Worm (Caenorhabditis elegans): ENCODE data around the gene gldi-8.

DNA sequence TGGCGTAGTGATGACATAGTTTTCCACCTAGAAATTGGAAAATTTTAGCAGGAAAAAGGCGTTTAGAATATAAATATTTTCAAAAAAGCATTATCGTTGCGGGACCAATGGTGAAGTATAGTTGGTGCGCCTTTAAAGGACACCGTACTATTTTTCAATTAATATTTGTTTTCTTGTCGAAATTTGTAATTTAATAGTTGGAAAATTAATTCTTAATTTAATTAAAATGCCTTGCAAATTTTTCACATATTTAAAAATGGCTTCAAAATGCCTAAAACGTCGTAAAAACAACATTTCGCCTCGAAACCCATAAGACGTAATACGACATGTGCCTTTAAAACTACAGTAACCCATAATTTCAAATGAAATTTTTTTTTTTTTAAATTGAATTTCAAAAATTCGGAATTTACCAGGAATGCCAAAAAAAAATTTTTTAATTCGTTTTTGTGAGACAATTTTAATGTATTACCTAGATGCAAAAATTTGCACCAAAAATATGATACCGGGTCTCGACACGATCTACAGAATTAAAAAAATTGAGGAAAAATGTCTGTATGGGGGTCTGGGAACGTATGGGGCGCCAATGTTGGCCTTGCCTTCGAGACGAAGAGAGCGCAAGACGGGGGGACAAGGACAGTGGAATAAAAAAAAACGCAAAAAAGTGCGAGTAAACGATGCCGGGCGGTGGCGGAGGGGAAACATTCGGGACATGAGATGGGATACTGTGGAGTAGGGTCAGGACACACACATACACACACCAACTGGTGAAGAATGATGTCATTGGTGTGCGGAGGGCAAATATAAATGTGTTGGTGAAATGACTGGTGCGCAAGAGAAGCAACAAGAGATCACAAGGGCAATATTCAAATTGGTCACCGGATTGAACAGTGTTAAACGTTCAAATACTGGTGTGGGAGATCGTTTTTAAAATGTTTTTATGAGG, 23.9 kb downstream of the gldi-8 start, which contains the start of gene aakg-1:
- no peak for TF ChIP-seq nhr-71 (tag; optimal IDR thresholded peaks at IDR 0.05)
- TF ChIP-seq hpl-2 (GFP tag; optimal IDR thresholded peaks at IDR 0.05), result no peak
- TF ChIP-seq unc-130 (tag; optimal IDR thresholded peaks at IDR 0.05), result no peak
- TF ChIP-seq xbp-1 (tag; optimal IDR thresholded peaks at IDR 0.05), result no peak
- TF ChIP-seq fos-1 (tag; optimal IDR thresholded peaks at IDR 0.05), result no peak
- TF ChIP-seq ces-1 (GFP tag; optimal IDR thresholded peaks at IDR 0.05), result no peak

Data from whole organism, L1 larva.